Fruit fly (Drosophila melanogaster): ENCODE measurements around the gene Idh3b.

dm6 chr3R:21976954-21977353 is 42.2 kb downstream of the Idh3b start:
- TF ChIP-seq Hr39 (GFP tag; optimal IDR thresholded peaks at IDR 0.05) (no peak), spab (GFP tag; optimal IDR thresholded peaks at IDR 0.05) (no peak), eg (GFP tag; IDR thresholded peaks at IDR 0.05) (no peak), CG11762 (GFP tag; optimal IDR thresholded peaks at IDR 0.05; ENCODE audit: insufficient read depth) (no peak), fkh (GFP tag; optimal IDR thresholded peaks at IDR 0.05) (no peak), lz (GFP tag; optimal IDR thresholded peaks at IDR 0.05) (no peak), acj6 (GFP tag; optimal IDR thresholded peaks at IDR 0.05) (no peak), CG6792 (GFP tag; optimal IDR thresholded peaks at IDR 0.05) (no peak), Lpt (GFP tag; optimal IDR thresholded peaks at IDR 0.05) (no peak), Gug (GFP tag; IDR thresholded peaks at IDR 0.05) (no peak), esn (GFP tag; optimal IDR thresholded peaks at IDR 0.05) (no peak), CG9139 (GFP tag; optimal IDR thresholded peaks at IDR 0.05) (no peak), topi (GFP tag; optimal IDR thresholded peaks at IDR 0.05) (no peak), CG8632 (GFP tag; optimal IDR thresholded peaks at IDR 0.05) (no peak)
